Worm (Caenorhabditis elegans) whole organism, L2 larva: Measurements from ENCODE around the gene ccm-2.

ENCODE experiments used
- C34F6.9 ChIP-seq: fragments of 150-350 bp; optimal IDR thresholded peaks from 2 replicates; lab custom pipeline; 2014; ENCODE audit warnings: missing biosample characterization, missing genetic modification characterization
- F13H6.1 ChIP-seq: sonication (generic microtip); optimal IDR thresholded peaks from 2 replicates; lab custom pipeline; 2016; ENCODE audit warnings: missing genetic modification characterization, missing compliant biosample characterization
- Y55F3AM.14 ChIP-seq: fragments of 200-800 bp; sonication (Bioruptor generic); optimal IDR thresholded peaks from 2 replicates; lab custom pipeline; 2018; ENCODE audit warnings: mild to moderate bottlenecking, missing genetic modification characterization, missing compliant biosample characterization
- alr-1 ChIP-seq: fragments of 150-350 bp; optimal IDR thresholded peaks from 2 replicates; lab custom pipeline; 2014; ENCODE audit warnings: missing biosample characterization, missing genetic modification characterization
- aly-2 ChIP-seq: fragments of 150-350 bp; optimal IDR thresholded peaks from 2 replicates; lab custom pipeline; 2014; ENCODE audit warnings: missing biosample characterization, missing genetic modification characterization
- ama-1 ChIP-seq: fragments of 150-350 bp; optimal IDR thresholded peaks from 2 replicates; lab custom pipeline; 2018; ENCODE audit warnings: inconsistent platforms
- blmp-1 ChIP-seq: sonication (generic microtip); optimal IDR thresholded peaks from 2 replicates; lab custom pipeline; 2017; ENCODE audit warnings: missing genetic modification characterization, mild to moderate bottlenecking, missing compliant biosample characterization, antibody characterized with exemption, moderate library complexity; ENCODE audit not compliant: insufficient read depth
- ceh-16 ChIP-seq: fragments of 150-350 bp; optimal IDR thresholded peaks from 2 replicates; lab custom pipeline; 2014; ENCODE audit warnings: missing biosample characterization, missing genetic modification characterization
- crh-2 ChIP-seq: sonication (generic microtip); optimal IDR thresholded peaks from 2 replicates; lab custom pipeline; 2017; ENCODE audit warnings: missing biosample characterization, missing genetic modification characterization
- elt-3 ChIP-seq: sonication (generic microtip); optimal IDR thresholded peaks from 2 replicates; lab custom pipeline; 2017; ENCODE audit warnings: missing biosample characterization, missing genetic modification characterization
- fos-1 ChIP-seq: fragments of 150-350 bp; optimal IDR thresholded peaks from 2 replicates; lab custom pipeline; 2014; ENCODE audit warnings: missing biosample characterization, missing genetic modification characterization
- gmeb-1 ChIP-seq: fragments of 150-350 bp; optimal IDR thresholded peaks from 2 replicates; lab custom pipeline; 2014; ENCODE audit warnings: missing biosample characterization, missing genetic modification characterization
- lin-11 ChIP-seq: fragments of 150-350 bp; sonication (generic microtip); optimal IDR thresholded peaks from 2 replicates; lab custom pipeline; 2014; ENCODE audit warnings: missing biosample characterization, missing genetic modification characterization, inconsistent platforms, mixed read lengths
- lin-13 ChIP-seq: fragments of 150-350 bp; optimal IDR thresholded peaks from 2 replicates; lab custom pipeline; 2014; ENCODE audit warnings: missing biosample characterization, missing genetic modification reagents, missing genetic modification characterization
- lin-39 ChIP-seq: fragments of 150-350 bp; optimal IDR thresholded peaks from 2 replicates; lab custom pipeline; 2014; ENCODE audit warnings: missing biosample characterization, missing genetic modification reagents, missing genetic modification characterization
- lsy-2 ChIP-seq, 2 experiments: fragments of 150-350 bp in 1 of 2; sonication (generic microtip) in 1 of 2; optimal IDR thresholded peaks; 2 replicates each; lab custom pipeline; 2014 to 2017; ENCODE audit warnings: missing biosample characterization in 2 of 2, missing genetic modification characterization in 2 of 2
- mab-5 ChIP-seq: fragments of 150-350 bp; optimal IDR thresholded peaks from 2 replicates; lab custom pipeline; 2014; ENCODE audit warnings: missing biosample characterization, missing genetic modification characterization
- mbf-1 ChIP-seq: sonication (generic microtip); optimal IDR thresholded peaks from 2 replicates; lab custom pipeline; 2017; ENCODE audit warnings: missing biosample characterization, missing genetic modification characterization
- nhr-10 ChIP-seq: sonication (generic microtip); optimal IDR thresholded peaks from 2 replicates; lab custom pipeline; 2017; ENCODE audit warnings: missing biosample characterization, missing genetic modification characterization
- nhr-11 ChIP-seq: fragments of 150-350 bp; optimal IDR thresholded peaks from 2 replicates; lab custom pipeline; 2014; ENCODE audit warnings: missing biosample characterization, missing genetic modification characterization
- nhr-129 ChIP-seq: fragments of 150-350 bp; optimal IDR thresholded peaks from 2 replicates; lab custom pipeline; 2014; ENCODE audit warnings: missing biosample characterization, missing genetic modification characterization
- nhr-21 ChIP-seq: fragments of 150-350 bp; optimal IDR thresholded peaks from 2 replicates; lab custom pipeline; 2014; ENCODE audit warnings: missing biosample characterization, missing genetic modification characterization
- nhr-23 ChIP-seq: fragments of 150-350 bp; optimal IDR thresholded peaks from 2 replicates; lab custom pipeline; 2014; ENCODE audit warnings: missing biosample characterization, missing genetic modification reagents, missing genetic modification characterization
- nhr-237 ChIP-seq: fragments of 150-350 bp; optimal IDR thresholded peaks from 2 replicates; lab custom pipeline; 2014; ENCODE audit warnings: missing biosample characterization, missing genetic modification characterization
- nhr-25 ChIP-seq: fragments of 150-350 bp; sonication (generic microtip); optimal IDR thresholded peaks from 3 replicates; lab custom pipeline; 2014; ENCODE audit warnings: missing biosample characterization, missing genetic modification characterization
- nhr-6 ChIP-seq: fragments of 150-350 bp; optimal IDR thresholded peaks from 2 replicates; lab custom pipeline; 2014; ENCODE audit warnings: missing biosample characterization, missing genetic modification characterization
- nhr-77 ChIP-seq: fragments of 150-350 bp; optimal IDR thresholded peaks from 2 replicates; lab custom pipeline; 2014; ENCODE audit warnings: missing biosample characterization, missing genetic modification characterization
- sem-4 ChIP-seq: fragments of 150-350 bp; optimal IDR thresholded peaks from 2 replicates; lab custom pipeline; 2014; ENCODE audit warnings: missing biosample characterization, missing genetic modification reagents, missing genetic modification characterization
- sma-9 ChIP-seq, 2 experiments: fragments of 150-350 bp in 1 of 2; sonication (generic microtip) in 1 of 2; optimal IDR thresholded peaks; 2 replicates each; lab custom pipeline; 2014 to 2016; ENCODE audit warnings: missing genetic modification characterization in 2 of 2, mild to moderate bottlenecking in 1 of 2, missing biosample characterization in 1 of 2, missing compliant biosample characterization in 1 of 2, missing genetic modification reagents in 1 of 2, moderate library complexity in 1 of 2
- snpc-4 ChIP-seq: fragments of 150-350 bp; optimal IDR thresholded peaks from 2 replicates; lab custom pipeline; 2014; ENCODE audit warnings: missing biosample characterization, missing genetic modification characterization
- unc-39 ChIP-seq: fragments of 150-350 bp; optimal IDR thresholded peaks from 2 replicates; lab custom pipeline; 2014; ENCODE audit warnings: missing biosample characterization, missing genetic modification characterization
- unc-55 ChIP-seq: fragments of 150-350 bp; sonication (generic microtip); optimal IDR thresholded peaks from 3 replicates; lab custom pipeline; 2014; ENCODE audit warnings: missing biosample characterization, missing genetic modification reagents, missing genetic modification characterization
- unc-62 ChIP-seq: fragments of 150-350 bp; optimal IDR thresholded peaks from 2 replicates; lab custom pipeline; 2014; ENCODE audit warnings: missing biosample characterization, missing genetic modification reagents, missing genetic modification characterization
- zag-1 ChIP-seq: fragments of 150-350 bp; optimal IDR thresholded peaks from 2 replicates; lab custom pipeline; 2014; ENCODE audit warnings: missing biosample characterization, missing genetic modification characterization
- ztf-1 ChIP-seq: fragments of 200-800 bp; sonication (Bioruptor generic); conservative IDR thresholded peaks from 2 replicates; pipeline ENCODE4 v1.3.6; 2022; ENCODE audit warnings: missing genetic modification characterization, missing compliant biosample characterization
- ztf-11 ChIP-seq: sonication (generic microtip); optimal IDR thresholded peaks from 2 replicates; lab custom pipeline; 2017; ENCODE audit warnings: missing biosample characterization, missing genetic modification characterization
- ztf-4 ChIP-seq: fragments of 150-350 bp; optimal IDR thresholded peaks from 2 replicates; lab custom pipeline; 2014; ENCODE audit warnings: missing biosample characterization, missing genetic modification characterization

The ccm-2 gene

ce11 chrIV:1837134-1837533 lies 2.7 kb downstream of the ccm-2 start (continued):
- TF ChIP-seq unc-62 (GFP tag; lab: Kevin White, UChicago) (no peak), F13H6.1 (tag; lab: Kevin White, UChicago) (peak; percentile 85), fos-1 (tag; lab: Kevin White, UChicago) (peak; percentile 91), nhr-23 (tag; lab: Kevin White, UChicago) (no peak), nhr-11 (tag; lab: Kevin White, UChicago) (no peak), aly-2 (tag; lab: Kevin White, UChicago) (no peak), mab-5 (tag; lab: Kevin White, UChicago) (no peak), snpc-4 (tag; lab: Kevin White, UChicago) (peak; percentile 41), elt-3 (no peak), nhr-129 (peak; percentile 64), Y55F3AM.14 (GFP tag; lab: Kevin White, UChicago) (no peak), C34F6.9 (peak; percentile 54), blmp-1 (tag; lab: Kevin White, UChicago) (peak; percentile 84)

DNA sequence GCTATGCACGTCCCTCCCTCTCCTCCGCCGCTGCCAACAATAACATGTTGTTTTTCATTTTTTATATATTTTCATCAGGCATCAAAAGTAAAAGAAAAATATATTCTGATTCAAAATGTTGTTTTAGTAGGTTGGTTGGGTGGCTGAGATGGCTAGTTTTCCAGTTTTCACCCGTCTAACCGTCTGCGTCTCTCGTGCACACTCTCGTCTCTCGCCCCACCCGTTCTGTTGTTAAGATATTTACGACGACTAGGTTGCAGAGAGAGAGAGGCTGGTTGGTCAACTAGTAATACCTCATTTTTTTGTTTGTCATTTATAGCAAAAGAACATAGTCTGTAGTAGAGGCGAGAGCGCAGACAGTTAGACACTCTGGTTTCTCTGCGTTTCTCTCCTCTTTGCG lies 4.2 kb downstream of the ccm-2 start:
- TF ChIP-seq nhr-6 (tag; lab: Kevin White, UChicago) (no peak), nhr-25 (tag; lab: Kevin White, UChicago) (peak; percentile 46), F13H6.1 (tag; lab: Kevin White, UChicago) (peak; percentile 43), lin-13 (peak; percentile 21)

DNA sequence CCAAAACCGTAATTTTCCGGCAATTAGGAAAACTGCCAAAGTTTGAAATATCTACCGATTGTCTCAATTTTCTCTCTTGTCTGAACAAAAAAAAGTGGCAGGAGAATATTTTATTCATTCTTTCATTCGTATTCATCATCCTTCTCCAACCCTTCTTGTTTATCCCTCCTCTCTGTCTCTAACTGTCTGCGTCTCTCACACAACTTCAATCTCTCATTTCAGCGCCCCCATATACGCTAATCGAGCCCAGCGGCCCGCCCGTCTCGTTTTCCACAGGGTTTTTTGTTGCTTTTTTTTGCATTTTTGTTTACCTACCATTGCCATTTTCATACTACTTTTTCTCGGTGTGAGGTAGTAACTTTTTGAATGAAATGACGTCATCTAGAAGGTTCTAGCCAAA lies 7.9 kb downstream of the ccm-2 start:
- TF ChIP-seq elt-3 = no peak
- TF ChIP-seq unc-55 (GFP tag; lab: Kevin White, UChicago) = peak; percentile 18
- no peak for TF ChIP-seq nhr-10 (tag; lab: Kevin White, UChicago)
- TF ChIP-seq lin-39 (tag; lab: Kevin White, UChicago) = no peak
- no peak for TF ChIP-seq mab-5 (tag; lab: Kevin White, UChicago)
- no peak for TF ChIP-seq alr-1
- no peak for TF ChIP-seq nhr-21 (tag; lab: Kevin White, UChicago)
- no peak for TF ChIP-seq nhr-237 (tag; lab: Kevin White, UChicago)
- TF ChIP-seq C34F6.9 = peak; percentile 24
- TF ChIP-seq sma-9 (GFP tag; optimal IDR thresholded peaks at IDR 0.05; lab: Kevin White, UChicago) = no peak
- no peak for TF ChIP-seq sma-9 (tag; optimal IDR thresholded peaks at IDR 0.05; lab: Kevin White, UChicago)
- TF ChIP-seq mbf-1 = no peak
- TF ChIP-seq ztf-4 = no peak

DNA sequence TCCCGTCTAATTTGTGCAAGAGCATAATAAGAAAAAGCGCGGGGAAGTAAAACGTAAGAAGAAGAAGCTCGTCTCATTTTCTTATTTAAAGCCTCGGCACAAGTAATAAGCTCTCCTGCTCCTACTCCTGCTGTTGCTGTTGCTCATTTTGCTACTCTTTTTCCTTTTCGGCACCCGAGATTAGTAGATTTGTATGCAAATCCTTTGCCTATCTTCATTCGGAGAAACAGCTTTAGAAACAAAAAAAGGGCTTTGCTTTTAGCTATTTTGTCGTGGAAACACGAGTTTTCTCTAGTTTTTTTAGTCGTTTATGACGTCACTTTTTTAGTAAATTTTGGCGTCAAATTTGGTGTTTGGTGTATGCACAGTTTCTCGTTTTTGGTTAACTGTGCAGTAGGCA lies 9.2 kb downstream of the ccm-2 start:
- TF ChIP-seq mab-5 (tag; lab: Kevin White, UChicago) (no peak), gmeb-1 (tag; lab: Kevin White, UChicago) (no peak), lsy-2 (tag; optimal IDR thresholded peaks at IDR 0.05; lab: Kevin White, UChicago) (no peak), lin-11 (tag; lab: Kevin White, UChicago) (no peak), sma-9 (GFP tag; optimal IDR thresholded peaks at IDR 0.05; lab: Kevin White, UChicago) (no peak), sma-9 (tag; optimal IDR thresholded peaks at IDR 0.05; lab: Kevin White, UChicago) (no peak), fos-1 (tag; lab: Kevin White, UChicago) (no peak), ceh-16 (tag; lab: Kevin White, UChicago) (no peak), nhr-23 (tag; lab: Kevin White, UChicago) (no peak), lin-13 (no peak), ztf-11 (tag; lab: Kevin White, UChicago) (no peak), zag-1 (tag; lab: Kevin White, UChicago) (no peak)
- TF ChIP-seq, all 48 proteins: peak for 0

DNA sequence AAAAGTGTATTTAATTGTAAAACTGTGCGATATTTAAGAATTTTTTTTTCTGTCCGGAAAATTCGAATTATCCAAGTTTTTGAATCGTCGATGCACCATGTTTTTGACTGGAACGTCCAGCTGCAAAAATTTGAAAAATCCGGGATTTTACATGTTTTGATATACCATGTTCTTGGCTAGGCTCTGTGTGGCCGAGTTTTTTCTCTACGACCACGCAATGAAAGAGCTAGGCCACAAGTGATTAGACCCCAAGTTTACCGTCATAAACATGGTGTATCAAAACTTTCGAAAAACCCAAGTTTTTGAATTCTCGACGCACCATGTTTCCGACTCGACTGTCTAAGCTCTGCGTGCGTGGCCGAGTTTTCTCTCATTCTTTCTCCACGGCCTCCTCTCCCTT lies 10.2 kb downstream of the ccm-2 start:
- TF ChIP-seq unc-39 (tag; lab: Kevin White, UChicago) = no peak
- TF ChIP-seq ceh-16 (tag; lab: Kevin White, UChicago) = no peak
- TF ChIP-seq sem-4 (tag; lab: Kevin White, UChicago) = no peak
- no peak for TF ChIP-seq nhr-237 (tag; lab: Kevin White, UChicago)
- no peak for TF ChIP-seq nhr-77 (tag; lab: Kevin White, UChicago)
- TF ChIP-seq ztf-1 (GFP tag; lab: Robert Waterston, UW) = no peak
- no peak for TF ChIP-seq nhr-21 (tag; lab: Kevin White, UChicago)
- no peak for TF ChIP-seq C34F6.9
- TF ChIP-seq unc-62 (GFP tag; lab: Kevin White, UChicago) = no peak
- no peak for TF ChIP-seq aly-2 (tag; lab: Kevin White, UChicago)
- TF ChIP-seq nhr-23 (tag; lab: Kevin White, UChicago) = no peak
- no peak for TF ChIP-seq sma-9 (GFP tag; optimal IDR thresholded peaks at IDR 0.05; lab: Kevin White, UChicago)
- TF ChIP-seq sma-9 (tag; optimal IDR thresholded peaks at IDR 0.05; lab: Kevin White, UChicago) = no peak
- TF ChIP-seq crh-2 (tag; lab: Kevin White, UChicago) = no peak
- TF ChIP-seq fos-1 (tag; lab: Kevin White, UChicago) = no peak
- no peak for TF ChIP-seq ztf-11 (tag; lab: Kevin White, UChicago)
- no peak for TF ChIP-seq ama-1 (lab: Kevin White, UChicago)
